Fruit fly (Drosophila melanogaster): ENCODE data around the gene CG17127.

DNA sequence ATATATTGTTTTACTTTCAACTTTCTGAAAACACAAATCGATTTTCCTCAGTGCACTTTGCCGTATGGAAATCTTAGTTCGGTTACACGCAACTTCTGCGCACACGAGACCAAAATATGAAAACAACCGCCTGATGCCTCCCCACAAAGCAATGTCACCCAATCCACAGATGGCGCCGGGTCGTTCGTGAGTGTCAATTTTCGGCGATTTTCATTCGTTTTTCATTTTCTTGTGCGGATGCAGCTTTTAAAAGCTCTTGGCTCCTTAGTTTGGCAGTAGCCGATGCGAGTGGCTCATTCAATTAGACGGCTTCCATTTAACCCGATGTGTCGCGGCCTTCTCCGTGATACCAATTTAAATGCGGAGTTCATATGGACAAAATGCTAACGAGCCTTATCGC lies 46.8 kb upstream of the CG17127 start, which contains the start of gene CG6431:
- no peak for TF ChIP-seq brk (GFP tag; optimal IDR thresholded peaks at IDR 0.05)
- TF ChIP-seq N (GFP tag; optimal IDR thresholded peaks at IDR 0.05) = no peak
- TF ChIP-seq br (GFP tag; optimal IDR thresholded peaks at IDR 0.05) = no peak
- no peak for TF ChIP-seq jim (GFP tag; optimal IDR thresholded peaks at IDR 0.05)
- TF ChIP-seq woc (GFP tag; optimal IDR thresholded peaks at IDR 0.05) = no peak
- TF ChIP-seq h (GFP tag; optimal IDR thresholded peaks at IDR 0.05) = no peak
- TF ChIP-seq sv (GFP tag; optimal IDR thresholded peaks at IDR 0.05) = no peak
